Worm (Caenorhabditis elegans) whole organism, young adult: ENCODE results near the gene C30G7.5.

Experiments used
- C06A6.2 ChIP-seq: fragments of 200-800 bp; sonication (Bioruptor generic); conservative IDR thresholded peaks from 2 replicates; pipeline ENCODE4 v1.3.6; 2022; ENCODE audit warnings: missing genetic modification characterization, missing compliant biosample characterization
- F22D6.2 ChIP-seq: sonication (generic microtip); optimal IDR thresholded peaks from 2 replicates; lab custom pipeline; 2016; ENCODE audit warnings: mild to moderate bottlenecking, missing genetic modification characterization, missing compliant biosample characterization
- F39B2.1 ChIP-seq: fragments of 200-800 bp; sonication (Bioruptor generic); IDR thresholded peaks from 2 replicates; pipeline ENCODE4 v1.3.6; 2022; ENCODE audit warnings: missing genetic modification reagents, missing genetic modification characterization, missing compliant biosample characterization
- K12H6.12 ChIP-seq: fragments of 200-800 bp; sonication (Bioruptor generic); optimal IDR thresholded peaks from 2 replicates; lab custom pipeline; 2018; ENCODE audit warnings: mild to moderate bottlenecking, missing genetic modification characterization, missing compliant biosample characterization
- Y56A3A.18 ChIP-seq: fragments of 200-800 bp; sonication (Bioruptor generic); IDR thresholded peaks from 2 replicates; pipeline ENCODE4 v1.3.6; 2022; ENCODE audit warnings: missing genetic modification reagents, missing genetic modification characterization, missing compliant biosample characterization
- Y79H2A.3 ChIP-seq: fragments of 200-800 bp; sonication (Bioruptor generic); conservative IDR thresholded peaks from 2 replicates; pipeline ENCODE4 v1.3.6; 2022; ENCODE audit warnings: missing genetic modification reagents, missing genetic modification characterization, missing compliant biosample characterization
- Y95B8A.8 ChIP-seq: fragments of 200-800 bp; sonication (Bioruptor generic); IDR thresholded peaks from 2 replicates; pipeline ENCODE4 v1.3.6; 2022; ENCODE audit warnings: missing genetic modification reagents, missing genetic modification characterization, missing compliant biosample characterization
- attf-3 ChIP-seq: fragments of 200-800 bp; sonication (Bioruptor generic); conservative IDR thresholded peaks from 2 replicates; pipeline ENCODE4 v1.3.6; 2022; ENCODE audit warnings: missing genetic modification reagents, missing genetic modification characterization, missing compliant biosample characterization
- bed-1 ChIP-seq: fragments of 200-800 bp; sonication (Bioruptor generic); IDR thresholded peaks from 2 replicates; pipeline ENCODE4 v1.3.6; 2022; ENCODE audit warnings: missing genetic modification reagents, missing genetic modification characterization, missing compliant biosample characterization
- ceh-58 ChIP-seq: fragments of 200-800 bp; sonication (Bioruptor generic); IDR thresholded peaks from 2 replicates; pipeline ENCODE4 v1.3.6; 2022; ENCODE audit warnings: missing genetic modification characterization, missing compliant biosample characterization
- ceh-79 ChIP-seq: sonication (generic microtip); optimal IDR thresholded peaks from 2 replicates; lab custom pipeline; 2017; ENCODE audit warnings: mild to moderate bottlenecking, missing genetic modification characterization, missing compliant biosample characterization
- dox-1 ChIP-seq: fragments of 200-800 bp; sonication (Bioruptor generic); IDR thresholded peaks from 2 replicates; pipeline ENCODE4 v1.3.6; 2022; ENCODE audit warnings: missing genetic modification reagents, missing genetic modification characterization, missing compliant biosample characterization
- egl-18 ChIP-seq: fragments of 200-800 bp; sonication (Bioruptor generic); IDR thresholded peaks from 2 replicates; pipeline ENCODE4 v1.3.6; 2022; ENCODE audit warnings: missing genetic modification reagents, missing genetic modification characterization, missing compliant biosample characterization
- fkh-3 ChIP-seq: sonication (generic microtip); optimal IDR thresholded peaks from 2 replicates; lab custom pipeline; 2016; ENCODE audit warnings: mild to moderate bottlenecking, missing genetic modification characterization, missing compliant biosample characterization
- hmg-20 ChIP-seq: fragments of 200-800 bp; sonication (Bioruptor generic); IDR thresholded peaks from 2 replicates; pipeline ENCODE4 v1.3.6; 2022; ENCODE audit warnings: missing genetic modification reagents, missing genetic modification characterization, missing compliant biosample characterization
- hsf-1 ChIP-seq: fragments of 200-800 bp; sonication (Bioruptor generic); IDR thresholded peaks from 2 replicates; pipeline ENCODE4 v1.3.6; 2022; ENCODE audit warnings: missing genetic modification reagents, missing genetic modification characterization, missing compliant biosample characterization
- lag-1 ChIP-seq: fragments of 200-800 bp; sonication (Bioruptor generic); IDR thresholded peaks from 2 replicates; pipeline ENCODE4 v1.3.6; 2022; ENCODE audit warnings: missing genetic modification reagents, missing genetic modification characterization, missing compliant biosample characterization
- lin-26 ChIP-seq: fragments of 200-800 bp; sonication (Bioruptor generic); IDR thresholded peaks from 2 replicates; pipeline ENCODE4 v1.3.6; 2022; ENCODE audit warnings: missing genetic modification reagents, missing genetic modification characterization, missing compliant biosample characterization
- lir-1 ChIP-seq: fragments of 200-800 bp; sonication (Bioruptor generic); conservative IDR thresholded peaks from 2 replicates; pipeline ENCODE4 v1.3.6; 2022; ENCODE audit warnings: missing genetic modification reagents, missing genetic modification characterization, missing compliant biosample characterization
- lsl-1 ChIP-seq: fragments of 200-800 bp; sonication (Bioruptor generic); optimal IDR thresholded peaks from 2 replicates; lab custom pipeline; 2018; ENCODE audit warnings: mild to moderate bottlenecking, missing genetic modification characterization, moderate library complexity, missing compliant biosample characterization
- madf-10 ChIP-seq: sonication (generic microtip); optimal IDR thresholded peaks from 2 replicates; lab custom pipeline; 2016; ENCODE audit warnings: mild to moderate bottlenecking, missing genetic modification characterization, missing compliant biosample characterization
- madf-3 ChIP-seq: fragments of 200-800 bp; sonication (Bioruptor generic); IDR thresholded peaks from 2 replicates; pipeline ENCODE4 v1.3.6; 2022; ENCODE audit warnings: missing genetic modification reagents, missing genetic modification characterization, missing compliant biosample characterization
- mel-28 ChIP-seq: sonication (generic microtip); optimal IDR thresholded peaks from 2 replicates; lab custom pipeline; 2016; ENCODE audit warnings: borderline replicate concordance, mild to moderate bottlenecking, missing genetic modification characterization, missing compliant biosample characterization
- nfya-1 ChIP-seq: sonication (generic microtip); optimal IDR thresholded peaks from 2 replicates; lab custom pipeline; 2017; ENCODE audit warnings: antibody characterized with exemption, missing compliant biosample characterization, missing genetic modification characterization, borderline replicate concordance; ENCODE audit not compliant: insufficient read depth
- nhr-179 ChIP-seq: sonication (generic microtip); optimal IDR thresholded peaks from 2 replicates; lab custom pipeline; 2016; ENCODE audit warnings: mild to moderate bottlenecking, missing genetic modification characterization, missing compliant biosample characterization
- nhr-80 ChIP-seq: sonication (generic microtip); optimal IDR thresholded peaks from 2 replicates; lab custom pipeline; 2016; ENCODE audit warnings: missing genetic modification characterization, missing compliant biosample characterization
- pha-4 ChIP-seq: fragments of 150-350 bp; sonication (generic microtip); optimal IDR thresholded peaks from 2 replicates; lab custom pipeline; 2014; ENCODE audit warnings: missing biosample characterization, missing genetic modification reagents, missing genetic modification characterization
- rec-8 ChIP-seq, 2 experiments: sonication (generic microtip); optimal IDR thresholded peaks; 2 replicates each; lab custom pipeline; 2016; ENCODE audit warnings: mild to moderate bottlenecking in 2 of 2, missing genetic modification characterization in 2 of 2, missing genetic modification reagents in 2 of 2, missing genotype in 2 of 2, missing biosample characterization in 1 of 2, missing compliant biosample characterization in 1 of 2, moderate library complexity in 1 of 2
- repo-1 ChIP-seq: sonication (generic microtip); optimal IDR thresholded peaks from 2 replicates; lab custom pipeline; 2017; ENCODE audit warnings: mild to moderate bottlenecking, missing genetic modification characterization, missing compliant biosample characterization
- rpc-1 ChIP-seq, 2 experiments: fragments of 150-350 bp in 1 of 2; sonication (generic microtip) in 1 of 2; optimal IDR thresholded peaks; 2 replicates each; lab custom pipeline; 2014 to 2018; ENCODE audit warnings: missing biosample characterization in 1 of 2, missing genetic modification characterization in 1 of 2, missing genetic modification reagents in 1 of 2, missing genotype in 1 of 2
- sea-2 ChIP-seq: fragments of 200-800 bp; sonication (Bioruptor generic); IDR thresholded peaks from 2 replicates; pipeline ENCODE4 v1.3.6; 2022; ENCODE audit warnings: missing genetic modification characterization, missing compliant biosample characterization
- tbp1 ChIP-seq: fragments of 200-800 bp; sonication (Bioruptor generic); optimal IDR thresholded peaks from 2 replicates; lab custom pipeline; 2018; ENCODE audit warnings: mild to moderate bottlenecking, missing genetic modification characterization, missing compliant biosample characterization
- tlf-1 ChIP-seq: fragments of 200-800 bp; sonication (Bioruptor generic); optimal IDR thresholded peaks from 2 replicates; lab custom pipeline; 2018; ENCODE audit warnings: mild to moderate bottlenecking, missing genetic modification characterization, missing compliant biosample characterization
- unc-130 ChIP-seq: sonication (generic microtip); optimal IDR thresholded peaks from 2 replicates; lab custom pipeline; 2016; ENCODE audit warnings: missing genetic modification reagents, missing genetic modification characterization, missing compliant biosample characterization
- ztf-18 ChIP-seq: sonication (generic microtip); optimal IDR thresholded peaks from 2 replicates; lab custom pipeline; 2016; ENCODE audit warnings: missing genotype, mild to moderate bottlenecking, missing genetic modification characterization, missing compliant biosample characterization
- ztf-3 ChIP-seq: fragments of 200-800 bp; sonication (Bioruptor generic); optimal IDR thresholded peaks from 2 replicates; lab custom pipeline; 2018; ENCODE audit warnings: mild to moderate bottlenecking, missing genetic modification characterization, missing compliant biosample characterization
- ztf-6 ChIP-seq: fragments of 200-800 bp; sonication (Bioruptor generic); IDR thresholded peaks from 2 replicates; pipeline ENCODE4 v1.3.6; 2022; ENCODE audit warnings: missing genetic modification reagents, missing genetic modification characterization, missing compliant biosample characterization

Gene C30G7.5

DNA sequence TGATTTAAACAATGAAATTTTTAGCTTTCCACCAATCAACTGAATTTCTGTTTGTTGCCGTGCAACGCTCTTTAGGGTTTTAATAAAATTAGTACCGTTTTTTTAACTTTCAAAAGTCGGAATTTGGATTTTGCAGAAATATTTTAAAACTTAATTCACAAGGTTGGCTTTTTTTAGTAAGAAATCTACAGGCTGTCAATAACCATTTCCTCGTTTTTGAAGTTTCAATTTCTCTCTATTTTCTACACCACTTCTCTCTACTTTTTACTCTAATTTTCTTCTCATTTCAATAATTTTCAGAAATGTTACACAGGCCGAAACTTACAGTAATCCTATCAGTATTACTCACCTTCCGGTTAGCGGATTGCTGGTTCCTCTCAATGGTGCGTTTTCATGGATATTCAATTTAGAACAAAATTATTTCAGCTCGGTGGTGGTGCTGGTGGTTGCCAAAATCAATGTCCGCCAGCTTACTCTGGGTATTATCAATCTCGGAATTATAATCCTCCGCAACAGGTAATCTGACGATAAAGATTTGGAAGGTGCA is 23.7 kb upstream of the C30G7.5 start, which contains the start of the genes grd-12 and F02D8.1:
grd-12 (plus strand) TSS at position 301 of the 547 bp plus-strand sequence.
F02D8.1 (minus strand) TSS at position 497 of the 547 bp plus-strand sequence.
- TF ChIP-seq madf-10 (no peak), egl-18 (GFP tag; lab: Robert Waterston, UW) (no peak), Y95B8A.8 (GFP tag; lab: Robert Waterston, UW) (no peak), Y79H2A.3 (GFP tag; lab: Robert Waterston, UW) (no peak), nhr-179 (no peak), ztf-6 (GFP tag; lab: Robert Waterston, UW) (no peak), tbp1 (GFP tag; lab: Kevin White, UChicago) (no peak), Y56A3A.18 (GFP tag; lab: Robert Waterston, UW) (no peak), C06A6.2 (GFP tag; lab: Robert Waterston, UW) (no peak), nhr-80 (tag; lab: Kevin White, UChicago) (no peak), madf-3 (GFP tag; lab: Robert Waterston, UW) (no peak), F22D6.2 (tag; lab: Kevin White, UChicago) (no peak), lir-1 (no peak), tlf-1 (no peak), mel-28 (tag; lab: Kevin White, UChicago) (no peak), unc-130 (GFP tag; lab: Kevin White, UChicago) (no peak), F39B2.1 (GFP tag; lab: Robert Waterston, UW) (no peak), pha-4 (tag; lab: Kevin White, UChicago) (no peak), lsl-1 (GFP tag; lab: Kevin White, UChicago) (no peak)

DNA sequence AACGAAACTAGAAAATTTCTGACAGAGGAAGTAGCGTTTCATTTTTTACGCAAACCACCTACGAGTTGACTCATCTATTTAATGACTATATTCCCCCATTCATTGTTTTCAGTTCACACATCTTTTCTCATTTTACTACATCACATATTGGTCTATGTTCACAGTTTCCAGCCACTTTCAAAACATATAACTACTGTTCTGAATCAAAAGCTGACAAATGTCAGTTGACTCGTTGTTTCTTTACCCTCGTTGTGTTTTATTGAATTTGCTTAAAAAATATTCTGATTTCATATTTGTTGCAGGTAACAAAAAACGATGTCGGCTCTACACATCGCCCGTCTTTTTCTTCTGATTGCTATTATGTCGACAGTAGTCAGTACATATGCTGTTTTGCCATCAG is 16.6 kb upstream of the C30G7.5 start, which contains the start of gene nlp-59:
nlp-59 (plus strand) TSS at position 301 of the 400 bp plus-strand sequence.
- TF ChIP-seq ztf-18: no peak
- no peak for TF ChIP-seq ceh-58 (GFP tag; lab: Robert Waterston, UW)
- TF ChIP-seq tlf-1: no peak
- TF ChIP-seq nhr-80 (tag; lab: Kevin White, UChicago): no peak
- no peak for TF ChIP-seq lsl-1 (GFP tag; lab: Kevin White, UChicago)
- no peak for TF ChIP-seq repo-1 (tag; lab: Kevin White, UChicago)
- TF ChIP-seq bed-1 (GFP tag; lab: Robert Waterston, UW): no peak
- no peak for TF ChIP-seq lin-26
- no peak for TF ChIP-seq ztf-3 (GFP tag; lab: Kevin White, UChicago)
- no peak for TF ChIP-seq hmg-20 (GFP tag; lab: Robert Waterston, UW)
- no peak for TF ChIP-seq egl-18 (GFP tag; lab: Robert Waterston, UW)

DNA sequence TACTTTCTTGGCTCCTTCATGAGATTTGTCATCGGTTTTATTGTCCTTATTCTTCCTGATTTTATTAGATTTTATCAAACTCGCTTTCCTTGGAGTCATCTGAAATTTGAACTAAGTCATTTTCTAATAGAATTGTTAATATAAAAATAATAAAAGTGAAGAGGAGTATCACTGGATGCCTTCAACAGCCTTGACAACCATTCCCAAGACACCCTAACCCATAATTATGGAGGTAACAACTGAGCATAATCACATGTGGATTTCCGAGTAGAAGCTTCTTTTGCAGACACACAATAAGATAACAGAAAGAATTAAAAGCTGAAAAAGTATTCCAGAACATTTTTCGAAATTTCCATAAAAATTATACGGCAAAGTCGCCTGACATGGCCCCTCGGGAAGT is 1.1 kb upstream of the C30G7.5 start, which contains the start of gene F02D8.9:
F02D8.9 (minus strand) TSS at position 101 of the 400 bp plus-strand sequence.
- TF ChIP-seq fkh-3 (tag; lab: Kevin White, UChicago): no peak
- TF ChIP-seq bed-1 (GFP tag; lab: Robert Waterston, UW): no peak
- no peak for TF ChIP-seq rpc-1 (optimal IDR thresholded peaks at IDR 0.05; lab: Kevin White, UChicago)
- TF ChIP-seq rpc-1 (tag; optimal IDR thresholded peaks at IDR 0.05; lab: Kevin White, UChicago): no peak
- TF ChIP-seq nhr-80 (tag; lab: Kevin White, UChicago): no peak
- TF ChIP-seq attf-3: no peak
- no peak for TF ChIP-seq sea-2 (GFP tag; lab: Robert Waterston, UW)
- no peak for TF ChIP-seq rec-8 (tag; optimal IDR thresholded peaks at IDR 0.05; lab: Kevin White, UChicago)
- no peak for TF ChIP-seq ceh-79
- no peak for TF ChIP-seq hsf-1 (GFP tag; lab: Robert Waterston, UW)
- no peak for TF ChIP-seq lag-1 (GFP tag; lab: Robert Waterston, UW)
- no peak for TF ChIP-seq lin-26
- no peak for TF ChIP-seq dox-1 (GFP tag; lab: Robert Waterston, UW)
- TF ChIP-seq nfya-1 (tag; lab: Kevin White, UChicago): no peak
- no peak for TF ChIP-seq K12H6.12 (tag; lab: Kevin White, UChicago)
- TF ChIP-seq pha-4 (tag; lab: Kevin White, UChicago): no peak
